Worm (Caenorhabditis elegans) whole organism, L1 larva: ENCODE results near the gene lact-4.

Experiments used
- F16B12.6 ChIP-seq: fragments of 150-350 bp; optimal IDR thresholded peaks from 2 replicates; lab custom pipeline; 2014; ENCODE audit warnings: missing biosample characterization, missing genetic modification characterization
- aly-2 ChIP-seq: fragments of 150-350 bp; optimal IDR thresholded peaks from 2 replicates; lab custom pipeline; 2014; ENCODE audit warnings: missing biosample characterization, missing genetic modification characterization
- blmp-1 ChIP-seq: fragments of 150-350 bp; optimal IDR thresholded peaks from 2 replicates; lab custom pipeline; 2014; ENCODE audit warnings: missing biosample characterization, missing genetic modification characterization
- ceh-82 ChIP-seq, 3 experiments: fragments of 150-350 bp in 1 of 3; sonication (generic microtip) in 2 of 3; optimal IDR thresholded peaks; 2 replicates each; lab custom pipeline; 2014 to 2017; ENCODE audit warnings: missing biosample characterization in 3 of 3, missing genetic modification characterization in 3 of 3
- dpl-1 ChIP-seq, 3 experiments: fragments of 150-350 bp in 2 of 3; sonication (generic microtip) in 1 of 3; optimal IDR thresholded peaks; 2 replicates each; lab custom pipeline; 2014 to 2017; ENCODE audit warnings: missing biosample characterization in 3 of 3, missing genetic modification characterization in 3 of 3, missing genetic modification reagents in 3 of 3
- efl-1 ChIP-seq, 4 experiments: fragments of 150-350 bp; optimal IDR thresholded peaks in 3 of 4; peaks in 1 of 4; 1 replicate in 1 of 4; 2 replicates in 3 of 4; lab custom pipeline; 2014; ENCODE audit warnings: missing biosample characterization in 2 of 4, missing genetic modification characterization in 2 of 4, missing genetic modification reagents in 2 of 4
- elt-2 ChIP-seq: sonication (generic microtip); optimal IDR thresholded peaks from 2 replicates; lab custom pipeline; 2016; ENCODE audit warnings: missing genetic modification characterization, mild to moderate bottlenecking, inconsistent platforms, missing compliant biosample characterization, missing genetic modification reagents
- fkh-4 ChIP-seq: sonication (generic microtip); optimal IDR thresholded peaks from 2 replicates; lab custom pipeline; 2016; ENCODE audit warnings: missing compliant biosample characterization, missing genetic modification characterization, borderline replicate concordance
- fos-1 ChIP-seq: fragments of 150-350 bp; optimal IDR thresholded peaks from 2 replicates; lab custom pipeline; 2014; ENCODE audit warnings: missing biosample characterization, missing genetic modification characterization
- hlh-4 ChIP-seq: sonication (generic microtip); optimal IDR thresholded peaks from 2 replicates; lab custom pipeline; 2016; ENCODE audit warnings: mild to moderate bottlenecking, missing genetic modification characterization, missing compliant biosample characterization
- isw-1 ChIP-seq: fragments of 200-800 bp; sonication (Bioruptor generic); IDR thresholded peaks from 2 replicates; pipeline ENCODE4 v1.3.6; 2022; ENCODE audit warnings: missing genetic modification characterization, missing compliant biosample characterization
- lin-14 ChIP-seq: fragments of 200-800 bp; sonication (Bioruptor generic); optimal IDR thresholded peaks from 2 replicates; lab custom pipeline; 2018; ENCODE audit warnings: mild to moderate bottlenecking, missing genetic modification characterization, moderate library complexity, missing compliant biosample characterization
- lin-35 ChIP-seq, 2 experiments: fragments of 150-350 bp; optimal IDR thresholded peaks; 2 replicates each; lab custom pipeline; 2014; ENCODE audit warnings: missing biosample characterization in 2 of 2, missing genetic modification characterization in 2 of 2, missing genetic modification reagents in 2 of 2
- lir-3 ChIP-seq: sonication (generic microtip); optimal IDR thresholded peaks from 2 replicates; lab custom pipeline; 2016; ENCODE audit warnings: mild to moderate bottlenecking, missing genetic modification characterization, moderate library complexity, missing compliant biosample characterization; ENCODE audit not compliant: poor library complexity
- lsy-2 ChIP-seq, 2 experiments: fragments of 150-350 bp; optimal IDR thresholded peaks; 2 replicates each; lab custom pipeline; 2014; ENCODE audit warnings: missing biosample characterization in 2 of 2, missing genetic modification characterization in 2 of 2
- mdl-1 ChIP-seq, 2 experiments: fragments of 150-350 bp; optimal IDR thresholded peaks; 2 replicates each; lab custom pipeline; 2014 to 2017; ENCODE audit warnings: missing biosample characterization in 2 of 2, missing genetic modification characterization in 2 of 2, inconsistent platforms in 1 of 2
- nhr-19 ChIP-seq: fragments of 200-800 bp; sonication (Bioruptor generic); conservative IDR thresholded peaks from 2 replicates; pipeline ENCODE4 v1.3.6; 2022; ENCODE audit warnings: missing genetic modification characterization, missing compliant biosample characterization
- nhr-237 ChIP-seq: fragments of 150-350 bp; optimal IDR thresholded peaks from 2 replicates; lab custom pipeline; 2014; ENCODE audit warnings: missing biosample characterization, missing genetic modification characterization
- nhr-28 ChIP-seq: fragments of 150-350 bp; optimal IDR thresholded peaks from 2 replicates; lab custom pipeline; 2014; ENCODE audit warnings: missing biosample characterization, missing genetic modification characterization
- nhr-47 ChIP-seq: sonication (generic microtip); optimal IDR thresholded peaks from 2 replicates; lab custom pipeline; 2016; ENCODE audit warnings: mild to moderate bottlenecking, missing genetic modification characterization, moderate library complexity, missing compliant biosample characterization
- nhr-71 ChIP-seq: sonication (generic microtip); optimal IDR thresholded peaks from 2 replicates; lab custom pipeline; 2016; ENCODE audit warnings: mild to moderate bottlenecking, missing genetic modification characterization, moderate library complexity, missing compliant biosample characterization
- nhr-76 ChIP-seq: sonication (generic microtip); optimal IDR thresholded peaks from 2 replicates; lab custom pipeline; 2017; ENCODE audit warnings: missing biosample characterization, missing genetic modification characterization
- nhr-85 ChIP-seq: sonication (generic microtip); peaks from one replicate; lab custom pipeline; 2016; ENCODE audit warnings: missing genetic modification characterization, inconsistent platforms, missing compliant biosample characterization
- pag-3 ChIP-seq: sonication (generic microtip); optimal IDR thresholded peaks from 2 replicates; lab custom pipeline; 2017; ENCODE audit warnings: missing genetic modification characterization, mild to moderate bottlenecking, missing compliant biosample characterization, antibody characterized with exemption, borderline replicate concordance; ENCODE audit not compliant: insufficient read depth
- skn-1 ChIP-seq: fragments of 150-350 bp; optimal IDR thresholded peaks from 2 replicates; lab custom pipeline; 2014; ENCODE audit warnings: missing biosample characterization, missing genetic modification characterization
- snpc-4 ChIP-seq: fragments of 150-350 bp; optimal IDR thresholded peaks from 2 replicates; lab custom pipeline; 2014; ENCODE audit warnings: missing biosample characterization, missing genetic modification characterization
- sox-4 ChIP-seq: sonication (generic microtip); optimal IDR thresholded peaks from 2 replicates; lab custom pipeline; 2016; ENCODE audit warnings: missing genetic modification characterization, missing compliant biosample characterization
- tbx-2 ChIP-seq: sonication (generic microtip); optimal IDR thresholded peaks from 2 replicates; lab custom pipeline; 2016; ENCODE audit warnings: missing genetic modification characterization, missing compliant biosample characterization
- tlp-1 ChIP-seq: fragments of 150-350 bp; optimal IDR thresholded peaks from 2 replicates; lab custom pipeline; 2014; ENCODE audit warnings: missing biosample characterization, missing genetic modification characterization
- unc-62 ChIP-seq: fragments of 150-350 bp; optimal IDR thresholded peaks from 2 replicates; lab custom pipeline; 2014; ENCODE audit warnings: missing biosample characterization, missing genetic modification reagents, missing genetic modification characterization
- unc-98 ChIP-seq: fragments of 200-800 bp; sonication (Bioruptor generic); IDR thresholded peaks from 2 replicates; pipeline ENCODE4 v1.3.6; 2022; ENCODE audit warnings: missing genetic modification characterization, missing compliant biosample characterization
- xbp-1 ChIP-seq: sonication (generic microtip); optimal IDR thresholded peaks from 2 replicates; lab custom pipeline; 2016; ENCODE audit warnings: missing genetic modification characterization, missing compliant biosample characterization
- zag-1 ChIP-seq: fragments of 150-350 bp; optimal IDR thresholded peaks from 2 replicates; lab custom pipeline; 2014; ENCODE audit warnings: missing biosample characterization, missing genetic modification characterization
- zip-4 ChIP-seq: fragments of 200-800 bp; sonication (Bioruptor generic); optimal IDR thresholded peaks from 2 replicates; lab custom pipeline; 2018; ENCODE audit warnings: mild to moderate bottlenecking, missing genetic modification characterization, moderate library complexity, missing compliant biosample characterization
- ztf-4 ChIP-seq: fragments of 150-350 bp; optimal IDR thresholded peaks from 2 replicates; lab custom pipeline; 2014; ENCODE audit warnings: missing biosample characterization, missing genetic modification characterization

Gene lact-4

DNA sequence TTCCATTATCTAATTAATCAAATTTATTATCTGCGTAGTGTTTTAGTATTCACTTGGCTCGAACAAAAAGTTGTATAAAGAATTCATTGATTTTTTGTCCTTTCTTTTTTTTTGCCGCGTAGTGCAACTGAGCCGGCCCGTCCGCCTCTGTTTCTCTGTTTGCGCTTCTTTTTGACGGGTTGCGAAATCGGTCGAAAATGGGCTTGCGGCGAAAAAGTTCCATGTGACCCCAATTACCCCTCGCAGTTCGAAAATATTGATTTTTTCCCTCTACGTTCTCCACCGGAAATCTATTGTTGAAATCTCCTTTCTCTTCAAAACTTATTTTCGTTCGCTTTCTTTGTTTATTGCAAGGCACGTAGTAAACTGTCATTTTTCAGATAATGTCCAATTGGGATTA lies 22.8 kb downstream of the lact-4 start, which contains the start of gene zyg-9:
Gene zyg-9, plus strand, starts transcription at position 381 of the 400 bp plus-strand sequence.
- TF ChIP-seq xbp-1 (tag; lab: Kevin White, UChicago) = no peak
- no peak for TF ChIP-seq efl-1 (optimal IDR thresholded peaks at IDR 0.05; lab: Kevin White, UChicago)
- TF ChIP-seq efl-1 (GFP tag; optimal IDR thresholded peaks at IDR 0.05 in 1 of 2; lab: Kevin White, UChicago) = peak; percentile 19 to 57
- TF ChIP-seq unc-62 (GFP tag; lab: Kevin White, UChicago) = no peak
- peak; percentile 70 for TF ChIP-seq zip-4 (GFP tag; lab: Kevin White, UChicago)
- no peak for TF ChIP-seq snpc-4 (tag; lab: Kevin White, UChicago)
- peak; percentile 48 for TF ChIP-seq F16B12.6 (tag; lab: Kevin White, UChicago)
- TF ChIP-seq nhr-85 (tag; lab: Kevin White, UChicago) = peak; percentile 48
- peak in 1 of 2 experiments; percentile 25 for TF ChIP-seq mdl-1 (tag; optimal IDR thresholded peaks at IDR 0.05; lab: Kevin White, UChicago)
- TF ChIP-seq nhr-47 (tag; lab: Kevin White, UChicago) = peak; percentile 2
- TF ChIP-seq nhr-28 (tag; lab: Kevin White, UChicago) = no peak
- peak in 1 of 2 experiments; percentile 33 for TF ChIP-seq lsy-2 (tag; optimal IDR thresholded peaks at IDR 0.05; lab: Kevin White, UChicago)
- no peak for TF ChIP-seq fkh-4 (tag; lab: Kevin White, UChicago)
- no peak for TF ChIP-seq unc-98
- TF ChIP-seq elt-2 (tag; lab: Kevin White, UChicago) = no peak
- peak; percentile 55 for TF ChIP-seq lin-14 (GFP tag; lab: Kevin White, UChicago)
- peak; percentile 50 for TF ChIP-seq skn-1 (tag; lab: Kevin White, UChicago)
- TF ChIP-seq tbx-2 (tag; lab: Kevin White, UChicago) = no peak
- TF ChIP-seq lir-3 = no peak
- TF ChIP-seq ceh-82 (tag; optimal IDR thresholded peaks at IDR 0.05; lab: Kevin White, UChicago) = peak in 1 of 3 experiments; percentile 32
- TF ChIP-seq blmp-1 (tag; lab: Kevin White, UChicago) = peak; percentile 1
- no peak for TF ChIP-seq sox-4 (tag; lab: Kevin White, UChicago)
- TF ChIP-seq nhr-19 (GFP tag; lab: Robert Waterston, UW) = no peak
- TF ChIP-seq nhr-71 (tag; lab: Kevin White, UChicago) = peak; percentile 14

DNA sequence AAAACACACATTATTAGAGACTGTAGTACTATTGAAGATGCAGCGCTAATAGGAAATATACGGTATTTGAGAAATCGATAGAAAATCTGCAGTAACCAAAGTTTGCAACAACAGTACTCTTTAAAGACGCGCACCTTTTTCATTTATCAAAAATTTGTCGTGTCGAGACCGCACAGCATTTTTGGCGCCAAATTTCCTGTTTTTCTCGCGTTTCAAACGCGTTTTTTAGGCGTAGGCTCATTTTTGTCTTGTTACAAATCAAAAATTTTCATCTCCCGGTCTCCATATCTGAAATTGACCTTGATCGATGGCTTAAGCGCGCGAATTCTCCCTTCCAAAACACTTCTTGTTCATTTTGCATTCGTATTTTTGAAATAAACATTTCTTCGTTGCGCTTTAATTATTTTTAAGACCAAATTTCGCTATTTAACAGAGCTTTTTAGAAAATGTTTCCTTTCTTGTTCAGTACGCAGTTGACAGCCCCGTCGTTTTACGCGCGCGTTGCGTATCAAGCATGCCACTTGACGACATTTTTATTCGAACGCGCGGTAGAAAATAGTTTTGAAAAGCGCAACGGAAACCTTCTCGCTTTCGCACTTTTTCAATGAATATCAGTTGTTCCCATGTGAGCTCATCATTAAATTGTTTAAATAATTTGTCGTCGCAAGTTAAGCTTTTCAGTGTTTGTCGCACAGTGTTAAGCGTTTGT lies 23.4 kb downstream of the lact-4 start:
- TF ChIP-seq dpl-1 (GFP tag; optimal IDR thresholded peaks at IDR 0.05; lab: Kevin White, UChicago) = peak in 2 of 3 experiments; percentile 6 to 59
- peak; percentile 60 for TF ChIP-seq F16B12.6 (tag; lab: Kevin White, UChicago)
- no peak for TF ChIP-seq tbx-2 (tag; lab: Kevin White, UChicago)
- TF ChIP-seq lin-35 (GFP tag; optimal IDR thresholded peaks at IDR 0.05; lab: Kevin White, UChicago) = peak; percentile 13 to 55
- TF ChIP-seq efl-1 (optimal IDR thresholded peaks at IDR 0.05; lab: Kevin White, UChicago) = peak; percentile 13 to 27
- peak; percentile 28 to 41 for TF ChIP-seq efl-1 (GFP tag; optimal IDR thresholded peaks at IDR 0.05 in 1 of 2; lab: Kevin White, UChicago)

DNA sequence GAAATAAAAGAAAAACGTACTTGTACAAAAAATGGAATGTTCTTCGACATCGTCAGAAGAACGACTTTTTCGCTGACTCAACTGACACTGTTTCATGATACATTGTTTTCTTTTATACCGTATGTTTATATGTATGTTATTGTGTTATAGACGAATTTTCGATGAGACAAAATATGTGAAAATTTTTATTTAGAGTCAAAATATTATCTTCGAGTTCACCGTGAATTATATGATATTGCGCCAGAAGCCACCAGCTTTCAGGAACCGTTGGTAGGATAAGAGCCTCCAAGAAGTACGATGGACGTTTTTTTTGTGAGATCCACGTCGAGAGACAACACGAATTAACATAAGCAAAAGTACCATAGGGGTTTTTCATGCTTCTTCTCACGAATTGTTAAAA lies 24.2 kb downstream of the lact-4 start, which contains the start of gene F22B5.6:
Gene F22B5.6, minus strand, starts transcription at position 101 of the 400 bp plus-strand sequence.
- TF ChIP-seq lin-14 (GFP tag; lab: Kevin White, UChicago) (no peak), nhr-237 (no peak), zag-1 (tag; lab: Kevin White, UChicago) (no peak), efl-1 (optimal IDR thresholded peaks at IDR 0.05; lab: Kevin White, UChicago) (no peak), efl-1 (GFP tag; optimal IDR thresholded peaks at IDR 0.05 in 1 of 2; lab: Kevin White, UChicago) (peak in 1 of 2 experiments; percentile 73), isw-1 (GFP tag; lab: Robert Waterston, UW) (no peak)

DNA sequence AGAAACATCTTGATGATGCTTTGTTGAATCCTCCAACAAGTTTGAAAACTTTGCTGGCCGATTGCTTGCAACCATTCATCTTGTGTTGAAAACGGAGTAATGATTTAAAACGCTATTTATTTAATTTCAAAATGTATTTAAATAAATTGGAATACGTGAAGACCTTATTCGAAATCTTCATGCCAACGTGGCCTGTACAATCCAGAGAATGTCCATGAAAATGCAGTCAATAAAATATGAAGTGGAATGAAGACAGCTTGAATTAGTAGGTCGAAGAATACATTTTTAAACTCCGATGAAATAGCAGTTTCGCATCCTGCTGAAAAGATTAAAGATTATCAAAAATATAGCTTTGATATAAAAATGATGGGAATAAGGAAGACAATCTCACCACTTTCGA lies 25.8 kb downstream of the lact-4 start, which contains the start of gene F22B5.5:
Gene F22B5.5, minus strand, starts transcription at position 101 of the 400 bp plus-strand sequence.
- TF ChIP-seq ztf-4 = no peak
- TF ChIP-seq aly-2 (tag; lab: Kevin White, UChicago) = no peak
- no peak for TF ChIP-seq fos-1 (tag; lab: Kevin White, UChicago)
- no peak for TF ChIP-seq lsy-2 (tag; optimal IDR thresholded peaks at IDR 0.05; lab: Kevin White, UChicago)
- TF ChIP-seq nhr-28 (tag; lab: Kevin White, UChicago) = no peak
- no peak for TF ChIP-seq pag-3
- no peak for TF ChIP-seq unc-98
- TF ChIP-seq tlp-1 = no peak
- TF ChIP-seq efl-1 (optimal IDR thresholded peaks at IDR 0.05; lab: Kevin White, UChicago) = no peak
- no peak for TF ChIP-seq efl-1 (GFP tag; optimal IDR thresholded peaks at IDR 0.05 in 1 of 2; lab: Kevin White, UChicago)
- TF ChIP-seq blmp-1 (tag; lab: Kevin White, UChicago) = no peak
- TF ChIP-seq nhr-76 (tag; lab: Kevin White, UChicago) = no peak
- no peak for TF ChIP-seq hlh-4
- TF ChIP-seq, all 84 proteins: peak for 0
